Worm (Caenorhabditis elegans) whole organism, L2 larva: ENCODE results near the gene srh-112.
"Not testable (repeated sequence)": the region's sequence is repeated elsewhere in the genome, so short reads cannot be mapped to it uniquely, and the experiment has no call there.

Experiments used
- C34F6.9 ChIP-seq: fragments of 150-350 bp; optimal IDR thresholded peaks from 2 replicates; lab custom pipeline; 2014; ENCODE audit warnings: missing biosample characterization, missing genetic modification characterization
- R02D3.7 ChIP-seq: fragments of 150-350 bp; optimal IDR thresholded peaks from 2 replicates; lab custom pipeline; 2014; ENCODE audit warnings: missing biosample characterization, missing genetic modification characterization
- ZK546.5 ChIP-seq: sonication (generic microtip); optimal IDR thresholded peaks from 2 replicates; lab custom pipeline; 2017; ENCODE audit warnings: missing biosample characterization, missing genetic modification characterization
- aly-2 ChIP-seq: fragments of 150-350 bp; optimal IDR thresholded peaks from 2 replicates; lab custom pipeline; 2014; ENCODE audit warnings: missing biosample characterization, missing genetic modification characterization
- ama-1 ChIP-seq: fragments of 150-350 bp; optimal IDR thresholded peaks from 2 replicates; lab custom pipeline; 2018; ENCODE audit warnings: inconsistent platforms
- crh-2 ChIP-seq: sonication (generic microtip); optimal IDR thresholded peaks from 2 replicates; lab custom pipeline; 2017; ENCODE audit warnings: missing biosample characterization, missing genetic modification characterization
- elt-3 ChIP-seq: sonication (generic microtip); optimal IDR thresholded peaks from 2 replicates; lab custom pipeline; 2017; ENCODE audit warnings: missing biosample characterization, missing genetic modification characterization
- fos-1 ChIP-seq: fragments of 150-350 bp; optimal IDR thresholded peaks from 2 replicates; lab custom pipeline; 2014; ENCODE audit warnings: missing biosample characterization, missing genetic modification characterization
- gmeb-1 ChIP-seq: fragments of 150-350 bp; optimal IDR thresholded peaks from 2 replicates; lab custom pipeline; 2014; ENCODE audit warnings: missing biosample characterization, missing genetic modification characterization
- lin-11 ChIP-seq: fragments of 150-350 bp; sonication (generic microtip); optimal IDR thresholded peaks from 2 replicates; lab custom pipeline; 2014; ENCODE audit warnings: missing biosample characterization, missing genetic modification characterization, inconsistent platforms, mixed read lengths
- lin-13 ChIP-seq: fragments of 150-350 bp; optimal IDR thresholded peaks from 2 replicates; lab custom pipeline; 2014; ENCODE audit warnings: missing biosample characterization, missing genetic modification reagents, missing genetic modification characterization
- lin-39 ChIP-seq: fragments of 150-350 bp; optimal IDR thresholded peaks from 2 replicates; lab custom pipeline; 2014; ENCODE audit warnings: missing biosample characterization, missing genetic modification reagents, missing genetic modification characterization
- lsy-2 ChIP-seq, 2 experiments: fragments of 150-350 bp in 1 of 2; sonication (generic microtip) in 1 of 2; optimal IDR thresholded peaks; 2 replicates each; lab custom pipeline; 2014 to 2017; ENCODE audit warnings: missing biosample characterization in 2 of 2, missing genetic modification characterization in 2 of 2
- mdl-1 ChIP-seq, 2 experiments: fragments of 150-350 bp in 1 of 2; sonication (generic microtip) in 1 of 2; optimal IDR thresholded peaks; 2 replicates each; lab custom pipeline; 2017; ENCODE audit warnings: missing biosample characterization in 2 of 2, missing genetic modification characterization in 2 of 2
- nhr-10 ChIP-seq: sonication (generic microtip); optimal IDR thresholded peaks from 2 replicates; lab custom pipeline; 2017; ENCODE audit warnings: missing biosample characterization, missing genetic modification characterization
- nhr-12 ChIP-seq: fragments of 150-350 bp; optimal IDR thresholded peaks from 2 replicates; lab custom pipeline; 2014; ENCODE audit warnings: missing biosample characterization, missing genetic modification characterization
- nhr-129 ChIP-seq: fragments of 150-350 bp; optimal IDR thresholded peaks from 2 replicates; lab custom pipeline; 2014; ENCODE audit warnings: missing biosample characterization, missing genetic modification characterization
- nhr-21 ChIP-seq: fragments of 150-350 bp; optimal IDR thresholded peaks from 2 replicates; lab custom pipeline; 2014; ENCODE audit warnings: missing biosample characterization, missing genetic modification characterization
- nhr-237 ChIP-seq: fragments of 150-350 bp; optimal IDR thresholded peaks from 2 replicates; lab custom pipeline; 2014; ENCODE audit warnings: missing biosample characterization, missing genetic modification characterization
- nhr-25 ChIP-seq: fragments of 150-350 bp; sonication (generic microtip); optimal IDR thresholded peaks from 3 replicates; lab custom pipeline; 2014; ENCODE audit warnings: missing biosample characterization, missing genetic modification characterization
- nhr-6 ChIP-seq: fragments of 150-350 bp; optimal IDR thresholded peaks from 2 replicates; lab custom pipeline; 2014; ENCODE audit warnings: missing biosample characterization, missing genetic modification characterization
- nhr-77 ChIP-seq: fragments of 150-350 bp; optimal IDR thresholded peaks from 2 replicates; lab custom pipeline; 2014; ENCODE audit warnings: missing biosample characterization, missing genetic modification characterization
- skn-1 ChIP-seq: sonication (generic microtip); optimal IDR thresholded peaks from 2 replicates; lab custom pipeline; 2017; ENCODE audit warnings: missing biosample characterization, missing genetic modification characterization
- sma-9 ChIP-seq, 2 experiments: fragments of 150-350 bp in 1 of 2; sonication (generic microtip) in 1 of 2; optimal IDR thresholded peaks; 2 replicates each; lab custom pipeline; 2014 to 2016; ENCODE audit warnings: missing genetic modification characterization in 2 of 2, mild to moderate bottlenecking in 1 of 2, missing biosample characterization in 1 of 2, missing compliant biosample characterization in 1 of 2, missing genetic modification reagents in 1 of 2, moderate library complexity in 1 of 2
- snpc-4 ChIP-seq: fragments of 150-350 bp; optimal IDR thresholded peaks from 2 replicates; lab custom pipeline; 2014; ENCODE audit warnings: missing biosample characterization, missing genetic modification characterization
- unc-39 ChIP-seq: fragments of 150-350 bp; optimal IDR thresholded peaks from 2 replicates; lab custom pipeline; 2014; ENCODE audit warnings: missing biosample characterization, missing genetic modification characterization
- unc-55 ChIP-seq: fragments of 150-350 bp; sonication (generic microtip); optimal IDR thresholded peaks from 3 replicates; lab custom pipeline; 2014; ENCODE audit warnings: missing biosample characterization, missing genetic modification reagents, missing genetic modification characterization
- unc-62 ChIP-seq: fragments of 150-350 bp; optimal IDR thresholded peaks from 2 replicates; lab custom pipeline; 2014; ENCODE audit warnings: missing biosample characterization, missing genetic modification reagents, missing genetic modification characterization
- ztf-1 ChIP-seq: fragments of 200-800 bp; sonication (Bioruptor generic); conservative IDR thresholded peaks from 2 replicates; pipeline ENCODE4 v1.3.6; 2022; ENCODE audit warnings: missing genetic modification characterization, missing compliant biosample characterization
- ztf-11 ChIP-seq: sonication (generic microtip); optimal IDR thresholded peaks from 2 replicates; lab custom pipeline; 2017; ENCODE audit warnings: missing biosample characterization, missing genetic modification characterization
- ztf-4 ChIP-seq: fragments of 150-350 bp; optimal IDR thresholded peaks from 2 replicates; lab custom pipeline; 2014; ENCODE audit warnings: missing biosample characterization, missing genetic modification characterization

The srh-112 gene

DNA sequence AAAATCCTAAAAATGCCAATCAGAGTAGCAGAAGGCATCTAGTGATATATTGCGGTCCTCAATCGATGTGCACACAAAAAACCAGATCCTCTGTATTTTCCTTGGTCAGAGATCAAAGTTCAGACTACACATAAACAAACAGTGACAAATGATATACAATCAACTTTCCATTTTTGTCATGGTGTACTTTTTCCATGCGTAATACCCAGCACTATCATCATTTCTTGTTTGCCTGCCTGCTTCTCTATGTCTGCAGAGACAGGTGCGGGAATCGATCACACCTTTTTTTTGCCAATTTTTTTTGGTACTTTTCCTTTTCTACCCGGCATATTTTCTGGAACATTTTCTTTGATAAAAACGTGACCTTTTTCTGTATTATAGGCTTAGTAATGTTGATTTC lies 32.2 kb upstream of the srh-112 start:
- TF ChIP-seq unc-39 (tag; lab: Kevin White, UChicago) (no peak), fos-1 (tag; lab: Kevin White, UChicago) (peak; percentile 72), sma-9 (GFP tag; optimal IDR thresholded peaks at IDR 0.05; lab: Kevin White, UChicago) (peak; percentile 23), sma-9 (tag; optimal IDR thresholded peaks at IDR 0.05; lab: Kevin White, UChicago) (no peak), lin-13 (no peak), nhr-129 (tag; lab: Kevin White, UChicago) (no peak)

DNA sequence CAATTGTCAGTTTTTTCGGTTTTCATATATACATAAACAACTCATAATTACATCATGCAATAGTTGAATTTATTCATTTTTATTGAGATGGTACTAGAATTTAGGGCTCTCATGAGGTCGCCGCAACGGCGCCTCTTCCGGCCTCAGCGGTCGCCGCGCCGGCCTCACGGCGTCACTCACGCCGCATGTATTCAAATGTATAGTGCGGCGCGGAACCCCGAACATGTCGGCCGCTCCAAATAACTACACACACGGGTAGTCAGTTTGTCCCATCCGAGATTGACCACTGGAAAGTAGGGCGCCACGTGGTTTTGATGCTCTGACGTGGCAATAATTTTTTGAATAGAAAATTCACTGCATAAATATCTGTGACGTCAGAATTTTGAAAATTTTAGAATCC lies 31.6 kb upstream of the srh-112 start:
- no peak for TF ChIP-seq lsy-2 (tag; optimal IDR thresholded peaks at IDR 0.05; lab: Kevin White, UChicago)
- TF ChIP-seq nhr-237 (tag; lab: Kevin White, UChicago) = no peak
- no peak for TF ChIP-seq sma-9 (GFP tag; optimal IDR thresholded peaks at IDR 0.05; lab: Kevin White, UChicago)
- no peak for TF ChIP-seq sma-9 (tag; optimal IDR thresholded peaks at IDR 0.05; lab: Kevin White, UChicago)
- no peak for TF ChIP-seq unc-39 (tag; lab: Kevin White, UChicago)
- TF ChIP-seq crh-2 (tag; lab: Kevin White, UChicago) = no peak
- TF ChIP-seq ZK546.5 (tag; lab: Kevin White, UChicago) = no peak
- TF ChIP-seq ama-1 (lab: Kevin White, UChicago) = no peak
- TF ChIP-seq lin-39 (tag; lab: Kevin White, UChicago) = no peak
- TF ChIP-seq nhr-21 (tag; lab: Kevin White, UChicago) = no peak
- no peak for TF ChIP-seq nhr-12 (tag; lab: Kevin White, UChicago)

DNA sequence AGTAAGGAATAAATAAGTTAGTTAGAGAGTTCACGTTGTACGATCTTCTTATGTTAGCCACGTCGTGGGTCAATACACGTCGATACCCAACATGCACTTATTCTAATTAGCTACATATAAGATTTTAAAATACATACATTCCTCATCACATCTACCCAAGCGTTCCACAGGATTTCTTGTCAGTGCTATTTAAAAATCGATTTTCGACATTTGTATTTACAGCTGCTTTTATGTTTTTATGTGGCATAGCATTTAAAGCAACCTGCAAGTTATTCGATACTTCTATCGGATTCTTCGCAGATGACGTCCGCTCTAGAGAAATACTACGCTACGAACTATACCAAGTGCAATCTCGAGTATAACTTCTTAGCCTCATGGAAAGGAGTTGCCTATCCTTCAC lies 29.4 kb upstream of the srh-112 start, which contains the start of gene srh-115:
TSS of gene srh-115 (plus strand) at position 301 of the 400 bp plus-strand sequence.
- no peak for TF ChIP-seq aly-2 (tag; lab: Kevin White, UChicago)
- TF ChIP-seq unc-62 = no peak
- TF ChIP-seq ztf-1 = no peak
- TF ChIP-seq R02D3.7 (tag; lab: Kevin White, UChicago) = no peak
- TF ChIP-seq ztf-11 = no peak
- no peak for TF ChIP-seq fos-1 (tag; lab: Kevin White, UChicago)
- no peak for TF ChIP-seq C34F6.9 (tag; lab: Kevin White, UChicago)
- no peak for TF ChIP-seq mdl-1 (tag; optimal IDR thresholded peaks at IDR 0.05; lab: Kevin White, UChicago)
- no peak for TF ChIP-seq nhr-25 (tag; lab: Kevin White, UChicago)
- TF ChIP-seq lin-13 = no peak
- TF ChIP-seq unc-55 (GFP tag; lab: Kevin White, UChicago) = no peak
- no peak for TF ChIP-seq nhr-10 (tag; lab: Kevin White, UChicago)
- TF ChIP-seq elt-3 (tag; lab: Kevin White, UChicago) = no peak
- TF ChIP-seq unc-39 (tag; lab: Kevin White, UChicago) = no peak
- no peak for TF ChIP-seq nhr-6 (tag; lab: Kevin White, UChicago)

DNA sequence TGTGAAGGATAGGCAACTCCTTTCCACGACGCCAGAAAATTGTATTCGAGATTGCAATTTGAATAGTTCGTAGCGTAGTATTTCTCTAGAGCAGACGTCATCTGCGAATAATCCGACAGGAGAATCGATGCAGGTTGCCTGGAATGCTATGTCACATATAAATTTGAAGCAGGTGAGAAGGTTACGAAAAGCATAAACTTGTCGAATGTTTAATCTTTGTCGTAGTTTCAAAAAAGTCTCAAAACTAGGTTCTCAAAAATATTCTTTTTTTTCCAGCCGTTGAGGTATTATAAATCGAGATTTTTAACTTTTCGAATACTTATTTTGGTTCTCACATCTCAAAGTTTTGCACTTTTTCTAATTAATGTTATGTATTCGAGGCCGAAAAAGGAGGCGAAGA lies 29.0 kb upstream of the srh-112 start, which contains the start of gene srh-116:
TSS of gene srh-116 (minus strand) at position 101 of the 400 bp plus-strand sequence.
- not testable (repeated sequence) for TF ChIP-seq unc-62; ama-1 (lab: Kevin White, UChicago); lin-13

DNA sequence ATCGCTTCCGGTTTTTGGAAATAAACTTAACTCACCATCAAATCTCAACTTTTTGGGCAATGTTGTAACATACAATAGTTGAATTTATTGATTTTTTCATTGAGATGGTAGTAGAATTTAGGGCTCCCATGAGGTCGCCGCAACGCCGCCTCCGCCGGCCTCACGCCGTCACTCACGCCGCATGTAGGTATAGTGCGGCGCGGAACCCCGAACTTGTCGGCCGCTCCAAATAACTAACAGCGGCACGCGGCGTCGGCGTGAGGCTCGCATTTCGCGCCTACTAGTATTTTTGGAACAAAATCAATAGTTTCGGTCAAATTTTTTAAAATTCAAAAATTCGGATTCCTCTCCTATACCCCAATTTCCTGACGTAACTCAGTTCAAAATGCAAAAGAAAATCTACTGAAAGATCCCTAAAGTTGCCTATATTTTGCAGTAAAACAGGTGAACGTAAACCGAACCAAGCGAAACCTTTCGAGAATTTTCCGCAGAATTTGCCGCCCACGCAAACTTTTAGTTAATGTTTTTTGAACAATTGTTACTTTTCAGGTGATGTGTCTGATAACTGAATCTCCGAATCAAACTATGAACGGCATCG lies 25.4 kb upstream of the srh-112 start, which contains the start of gene Y61B8A.6:
TSS of gene Y61B8A.6 (plus strand) at position 548 of the 598 bp plus-strand sequence.
- TF ChIP-seq sma-9 (GFP tag; optimal IDR thresholded peaks at IDR 0.05; lab: Kevin White, UChicago) = no peak
- TF ChIP-seq sma-9 (tag; optimal IDR thresholded peaks at IDR 0.05; lab: Kevin White, UChicago) = no peak
- no peak for TF ChIP-seq ZK546.5 (tag; lab: Kevin White, UChicago)
- TF ChIP-seq R02D3.7 (tag; lab: Kevin White, UChicago) = no peak
- TF ChIP-seq ztf-4 (tag; lab: Kevin White, UChicago) = no peak
- TF ChIP-seq gmeb-1 = no peak
- TF ChIP-seq lin-11 (tag; lab: Kevin White, UChicago) = no peak
- no peak for TF ChIP-seq lsy-2 (tag; optimal IDR thresholded peaks at IDR 0.05; lab: Kevin White, UChicago)
- TF ChIP-seq nhr-77 (tag; lab: Kevin White, UChicago) = no peak
- no peak for TF ChIP-seq lin-39 (tag; lab: Kevin White, UChicago)

DNA sequence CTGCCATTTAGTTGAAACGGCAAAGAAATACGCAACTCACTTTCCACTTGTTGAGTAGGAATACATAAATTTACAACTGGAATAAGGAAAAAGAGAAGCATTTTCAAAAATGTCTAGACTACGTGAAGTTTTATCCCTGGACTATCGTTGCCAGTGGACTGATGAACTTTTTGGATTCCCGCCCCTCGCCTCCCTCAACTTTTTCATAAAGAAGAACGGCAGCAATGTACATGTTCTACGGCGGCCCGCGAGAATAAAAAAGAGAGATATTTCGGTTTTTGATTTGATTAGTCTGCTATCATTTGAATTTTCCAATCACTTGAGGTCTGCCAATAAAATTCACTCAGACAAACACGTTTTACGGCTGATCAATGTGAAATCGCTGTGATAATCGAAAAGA lies 22.9 kb upstream of the srh-112 start, which contains the start of gene clec-243:
TSS of gene clec-243 (minus strand) at position 101 of the 400 bp plus-strand sequence.
- TF ChIP-seq mdl-1 (tag; optimal IDR thresholded peaks at IDR 0.05; lab: Kevin White, UChicago) (no peak), unc-39 (tag; lab: Kevin White, UChicago) (no peak), skn-1 (tag; lab: Kevin White, UChicago) (no peak), gmeb-1 (no peak), snpc-4 (tag; lab: Kevin White, UChicago) (no peak)
- TF ChIP-seq, all 48 proteins: peak for 0
